Fruit fly (Drosophila melanogaster) whole organism, embryonic: ENCODE results near the gene Pgant8.

Source experiments
- Ada2b ChIP-seq: fragments of 200-800 bp; sonication (Bioruptor generic); IDR thresholded peaks from 2 replicates; pipeline ENCODE4 v1.3.6; 2022; ENCODE audit warnings: missing biosample characterization, missing genetic modification characterization
- CG10274 ChIP-seq: fragments of 200-800 bp; sonication (Bioruptor generic); optimal IDR thresholded peaks from 3 replicates; lab custom pipeline; 2017; ENCODE audit warnings: missing biosample characterization, mild to moderate bottlenecking, missing genetic modification characterization
- CG10366 ChIP-seq: fragments of 200-800 bp; sonication (Bioruptor generic); IDR thresholded peaks from 2 replicates; pipeline ENCODE4 v1.3.6; 2022; ENCODE audit warnings: missing biosample characterization, missing genetic modification characterization
- CG10543 ChIP-seq: fragments of 200-800 bp; sonication (Bioruptor generic); optimal IDR thresholded peaks from 3 replicates; lab custom pipeline; 2017; ENCODE audit warnings: missing biosample characterization, mild to moderate bottlenecking, missing genetic modification characterization, moderate library complexity
- CG10979 ChIP-seq: fragments of 200-800 bp; sonication (Bioruptor generic); optimal IDR thresholded peaks from 2 replicates; lab custom pipeline; 2018; ENCODE audit warnings: missing biosample characterization, mild to moderate bottlenecking, missing genetic modification characterization, moderate library complexity
- CG11085 ChIP-seq: fragments of 200-800 bp; sonication (Bioruptor generic); IDR thresholded peaks from 2 replicates; pipeline ENCODE4 v1.3.6; 2022; ENCODE audit warnings: missing biosample characterization, missing genetic modification characterization
- CG12391 ChIP-seq: fragments of 200-800 bp; sonication (Bioruptor generic); optimal IDR thresholded peaks from 3 replicates; lab custom pipeline; 2018; ENCODE audit warnings: missing biosample characterization, mild to moderate bottlenecking, missing genetic modification characterization, moderate library complexity
- CG12942 ChIP-seq: fragments of 200-800 bp; sonication (Bioruptor generic); optimal IDR thresholded peaks from 3 replicates; lab custom pipeline; 2016; ENCODE audit warnings: missing biosample characterization, missing genetic modification characterization
- CG13894 ChIP-seq: fragments of 200-800 bp; sonication (Bioruptor generic); optimal IDR thresholded peaks from 3 replicates; lab custom pipeline; 2018; ENCODE audit warnings: missing biosample characterization, mild to moderate bottlenecking, missing genetic modification characterization, moderate library complexity
- CG15269 ChIP-seq: fragments of 200-800 bp; sonication (Bioruptor generic); optimal IDR thresholded peaks from 2 replicates; lab custom pipeline; 2018; ENCODE audit warnings: missing biosample characterization, mild to moderate bottlenecking, missing genetic modification characterization, moderate library complexity
- CG1529 ChIP-seq: fragments of 200-800 bp; sonication (Bioruptor generic); optimal IDR thresholded peaks from 3 replicates; lab custom pipeline; 2018; ENCODE audit warnings: missing biosample characterization, missing genetic modification characterization
- CG17361 ChIP-seq: fragments of 200-800 bp; sonication (Bioruptor generic); IDR thresholded peaks from 3 replicates; pipeline ENCODE4 v1.3.6; 2022; ENCODE audit warnings: missing biosample characterization, missing genetic modification characterization
- CG17829 ChIP-seq: fragments of 200-800 bp; optimal IDR thresholded peaks from 2 replicates; lab custom pipeline; 2019; ENCODE audit warnings: missing biosample characterization, mild to moderate bottlenecking, missing genetic modification characterization, moderate library complexity
- CG18262 ChIP-seq: fragments of 200-800 bp; optimal IDR thresholded peaks from 3 replicates; lab custom pipeline; 2019; ENCODE audit warnings: missing biosample characterization, mild to moderate bottlenecking, missing genetic modification characterization, moderate library complexity
- CG18764 ChIP-seq: fragments of 200-800 bp; sonication (Bioruptor generic); optimal IDR thresholded peaks from 3 replicates; lab custom pipeline; 2016; ENCODE audit warnings: missing biosample characterization, missing genetic modification characterization
- CG2120 ChIP-seq: fragments of 200-800 bp; sonication (Bioruptor generic); optimal IDR thresholded peaks from 3 replicates; lab custom pipeline; 2016; ENCODE audit warnings: missing biosample characterization, missing genetic modification characterization
- CG33557 ChIP-seq: fragments of 200-800 bp; sonication (Bioruptor generic); optimal IDR thresholded peaks from 2 replicates; lab custom pipeline; 2019; ENCODE audit warnings: missing biosample characterization, mild to moderate bottlenecking, missing genetic modification characterization, moderate library complexity
- CG3407 ChIP-seq: fragments of 200-800 bp; sonication (Bioruptor generic); optimal IDR thresholded peaks from 2 replicates; lab custom pipeline; 2018; ENCODE audit warnings: missing biosample characterization, mild to moderate bottlenecking, missing genetic modification characterization
- CG3726 ChIP-seq: fragments of 200-800 bp; sonication (Bioruptor generic); IDR thresholded peaks from 3 replicates; pipeline ENCODE4, ENCODE4 v1.3.6; 2022; ENCODE audit warnings: missing biosample characterization, missing genetic modification characterization
- CG6175 ChIP-seq: fragments of 200-800 bp; sonication (Bioruptor generic); IDR thresholded peaks from 3 replicates; pipeline ENCODE4 v1.3.6; 2022; ENCODE audit warnings: missing biosample characterization, missing genetic modification characterization
- CG6765 ChIP-seq: fragments of 200-800 bp; sonication (Bioruptor generic); optimal IDR thresholded peaks from 3 replicates; lab custom pipeline; 2017; ENCODE audit warnings: missing biosample characterization, mild to moderate bottlenecking, missing genetic modification characterization
- CG7963 ChIP-seq: fragments of 200-800 bp; sonication (Bioruptor generic); IDR thresholded peaks from 3 replicates; pipeline ENCODE4 v1.3.6; 2022; ENCODE audit warnings: missing biosample characterization, missing genetic modification characterization; ENCODE audit not compliant: partially characterized antibody
- CG8290 ChIP-seq, 3 experiments: fragments of 200-800 bp; sonication (Bioruptor generic); optimal IDR thresholded peaks; 2 replicates each; lab custom pipeline; 2016 to 2019; ENCODE audit warnings: missing biosample characterization in 3 of 3, missing genetic modification characterization in 3 of 3, mild to moderate bottlenecking in 2 of 3, moderate library complexity in 1 of 3
- D ChIP-seq, 2 experiments: fragments of 200-800 bp in 1 of 2; fragments of >200 bp in 1 of 2; sonication (Bioruptor generic) in 1 of 2; optimal IDR thresholded peaks; 2 replicates in 1 of 2; 3 replicates in 1 of 2; lab custom pipeline; 2017; ENCODE audit warnings: mild to moderate bottlenecking in 1 of 2, missing biosample characterization in 1 of 2, missing genetic modification characterization in 1 of 2, missing genetic modification reagents in 1 of 2
- Dbx ChIP-seq: fragments of 200-800 bp; sonication (Bioruptor generic); IDR thresholded peaks from 3 replicates; pipeline ENCODE4 v1.3.6; 2022; ENCODE audit warnings: missing biosample characterization, missing genetic modification characterization
- Doc2 ChIP-seq: fragments of 200-800 bp; sonication (Bioruptor generic); IDR thresholded peaks from 2 replicates; pipeline ENCODE4 v1.3.6; 2022; ENCODE audit warnings: missing biosample characterization, missing genetic modification characterization
- HLH54F ChIP-seq: fragments of 200-800 bp; sonication (Bioruptor generic); optimal IDR thresholded peaks from 3 replicates; lab custom pipeline; 2016; ENCODE audit warnings: missing biosample characterization, missing genetic modification characterization
- HmgD ChIP-seq: fragments of 200-800 bp; sonication (Bioruptor generic); optimal IDR thresholded peaks from 3 replicates; lab custom pipeline; 2016; ENCODE audit warnings: missing biosample characterization, missing genetic modification characterization
- Hr78 ChIP-seq, 2 experiments: fragments of 200-800 bp in 1 of 2; fragments of >200 bp in 1 of 2; sonication (Bioruptor generic) in 1 of 2; optimal IDR thresholded peaks; 2 replicates each; lab custom pipeline; 2017 to 2019; ENCODE audit warnings: missing biosample characterization in 2 of 2, missing genetic modification characterization in 2 of 2, mild to moderate bottlenecking in 1 of 2, moderate library complexity in 1 of 2
- MBD-R2 ChIP-seq: fragments of 200-800 bp; sonication (Bioruptor generic); IDR thresholded peaks from 2 replicates; pipeline ENCODE4 v1.3.6; 2022; ENCODE audit warnings: missing biosample characterization, missing genetic modification characterization
- Mad ChIP-seq: fragments of 200-800 bp; sonication (Bioruptor generic); optimal IDR thresholded peaks from 2 replicates; lab custom pipeline; 2016; ENCODE audit warnings: missing biosample characterization, missing genetic modification characterization
- NC2α ChIP-seq: fragments of 200-800 bp; sonication (Bioruptor generic); optimal IDR thresholded peaks from 2 replicates; lab custom pipeline; 2016; ENCODE audit warnings: missing biosample characterization, missing genetic modification characterization
- Nf-YC ChIP-seq: fragments of 200-800 bp; optimal IDR thresholded peaks from 3 replicates; lab custom pipeline; 2019; ENCODE audit warnings: missing biosample characterization, mild to moderate bottlenecking, missing genetic modification characterization, moderate library complexity
- Ssrp ChIP-seq: fragments of 200-800 bp; sonication (Bioruptor generic); optimal IDR thresholded peaks from 2 replicates; lab custom pipeline; 2018; ENCODE audit warnings: missing biosample characterization, mild to moderate bottlenecking, missing genetic modification characterization, moderate library complexity
- Stat92E ChIP-seq, 3 experiments: fragments of >200 bp in 2 of 3; fragments of 200-800 bp in 1 of 3; sonication (Bioruptor generic) in 1 of 3; optimal IDR thresholded peaks; 2 replicates each; lab custom pipeline; 2017 to 2019; ENCODE audit warnings: missing biosample characterization in 3 of 3, missing genetic modification characterization in 3 of 3, mild to moderate bottlenecking in 1 of 3, moderate library complexity in 1 of 3
- Trl ChIP-seq, 3 experiments: fragments of >200 bp in 2 of 3; fragments of 200-800 bp in 1 of 3; sonication (Bioruptor generic) in 1 of 3; optimal IDR thresholded peaks; 2 replicates in 1 of 3; 3 replicates in 2 of 3; lab custom pipeline; 2016 to 2017; ENCODE audit warnings: missing biosample characterization in 1 of 3, missing genetic modification characterization in 1 of 3
- bbx ChIP-seq: fragments of 200-800 bp; sonication (Bioruptor generic); IDR thresholded peaks from 2 replicates; pipeline ENCODE4 v1.3.6; 2022; ENCODE audit warnings: missing biosample characterization, missing genetic modification characterization; ENCODE audit not compliant: partially characterized antibody
- btn ChIP-seq: fragments of 200-800 bp; sonication (Bioruptor generic); optimal IDR thresholded peaks from 2 replicates; lab custom pipeline; 2016; ENCODE audit warnings: missing biosample characterization, missing genetic modification characterization
- ci ChIP-seq: fragments of 200-800 bp; sonication (Bioruptor generic); IDR thresholded peaks from 3 replicates; pipeline ENCODE4 v1.3.6; 2022; ENCODE audit warnings: missing biosample characterization, missing genetic modification characterization
- gsb ChIP-seq: fragments of 200-800 bp; sonication (Bioruptor generic); IDR thresholded peaks from 2 replicates; pipeline ENCODE4 v1.3.6; 2022; ENCODE audit warnings: missing biosample characterization, missing genetic modification characterization
- kah ChIP-seq: fragments of 200-800 bp; sonication (Bioruptor generic); optimal IDR thresholded peaks from 2 replicates; lab custom pipeline; 2018; ENCODE audit warnings: missing biosample characterization, mild to moderate bottlenecking, missing genetic modification characterization
- lilli ChIP-seq: fragments of 200-800 bp; sonication (Bioruptor generic); optimal IDR thresholded peaks from 3 replicates; lab custom pipeline; 2016; ENCODE audit warnings: missing biosample characterization, missing genetic modification characterization
- sd ChIP-seq: fragments of 200-800 bp; sonication (Bioruptor generic); optimal IDR thresholded peaks from 3 replicates; lab custom pipeline; 2018; ENCODE audit warnings: missing biosample characterization, mild to moderate bottlenecking, missing genetic modification characterization, moderate library complexity
- sens ChIP-seq: fragments of 200-800 bp; sonication (Bioruptor generic); peaks from one replicate; lab custom pipeline; 2016; ENCODE audit warnings: missing biosample characterization, missing genetic modification characterization
- slbo ChIP-seq: fragments of 200-800 bp; sonication (Bioruptor generic); IDR thresholded peaks from 2 replicates; pipeline ENCODE4 v1.3.6; 2022; ENCODE audit warnings: missing biosample characterization, missing genetic modification characterization
- tna ChIP-seq: fragments of 200-800 bp; sonication (Bioruptor generic); IDR thresholded peaks from 2 replicates; pipeline ENCODE4 v1.3.6; 2022; ENCODE audit warnings: missing biosample characterization, missing genetic modification characterization; ENCODE audit not compliant: partially characterized antibody
- trh ChIP-seq: fragments of 200-800 bp; sonication (Bioruptor generic); optimal IDR thresholded peaks from 2 replicates; lab custom pipeline; 2016; ENCODE audit warnings: missing biosample characterization, missing genetic modification characterization
- zf30C ChIP-seq: fragments of 200-800 bp; sonication (Bioruptor generic); optimal IDR thresholded peaks from 3 replicates; lab custom pipeline; 2018; ENCODE audit warnings: missing biosample characterization, mild to moderate bottlenecking, missing genetic modification characterization

The Pgant8 gene

dm6 chr3L:15728195-15728594, 44.5 kb downstream of the Pgant8 start, which contains the start of gene comm (continued):
- TF ChIP-seq Ssrp (no peak), Stat92E (GFP tag; optimal IDR thresholded peaks at IDR 0.05; lab: Kevin White, UChicago) (peak in 1 of 3 experiments; percentile 14), CG12942 (GFP tag; lab: Kevin White, UChicago) (no peak), Hr78 (GFP tag; optimal IDR thresholded peaks at IDR 0.05; lab: Kevin White, UChicago) (peak in 1 of 2 experiments; percentile 88), Ada2b (GFP tag; lab: Robert Waterston, UW) (no peak), MBD-R2 (GFP tag; lab: Robert Waterston, UW) (0 out of 2 replicates have a peak, but pooled peaks have one; percentile 16), CG10979 (tag; lab: Kevin White, UChicago) (peak; percentile 31), trh (no peak), HLH54F (GFP tag; lab: Kevin White, UChicago) (no peak), sd (tag; lab: Kevin White, UChicago) (peak; percentile 26), CG10543 (GFP tag; lab: Kevin White, UChicago) (peak; percentile 7), CG8290 (GFP tag; optimal IDR thresholded peaks at IDR 0.05; lab: Kevin White, UChicago) (no peak), CG8290 (tag; optimal IDR thresholded peaks at IDR 0.05; lab: Kevin White, UChicago) (peak in 1 of 2 experiments; percentile 60), bbx (GFP tag; lab: Robert Waterston, UW) (peak; percentile 78), CG12391 (tag; lab: Kevin White, UChicago) (peak; percentile 10), CG2120 (GFP tag; lab: Kevin White, UChicago) (peak; percentile 6), CG7963 (peak; percentile 40; the same call in 1 of the 3 replicates), ci (GFP tag; lab: Robert Waterston, UW) (peak; percentile 72; the same call in 1 of the 3 replicates), CG3726 (GFP tag; lab: Robert Waterston, UW) (no peak; the same call in 2 of the 3 replicates), Mad (GFP tag; lab: Kevin White, UChicago) (peak; percentile 4), CG1529 (no peak), Nf-YC (tag; lab: Kevin White, UChicago) (peak; percentile 17), CG10366 (no peak), HmgD (peak; percentile 39), tna (GFP tag; lab: Robert Waterston, UW) (peak; percentile 71; the same call in 1 of the 2 replicates), lilli (peak; percentile 12), CG15269 (tag; lab: Kevin White, UChicago) (peak; percentile 38), CG11085 (no peak), CG33557 (GFP tag; lab: Kevin White, UChicago) (peak; percentile 38), kah (GFP tag; lab: Kevin White, UChicago) (peak; percentile 45), NC2α (GFP tag; lab: Kevin White, UChicago) (peak; percentile 1), Trl (optimal IDR thresholded peaks at IDR 0.05; lab: Kevin White, UChicago) (peak; percentile 60 to 70), Trl (GFP tag; optimal IDR thresholded peaks at IDR 0.05; lab: Kevin White, UChicago) (peak; percentile 38), CG18262 (tag; lab: Kevin White, UChicago) (peak; percentile 25), CG17829 (peak; percentile 91), gsb (no peak), D (optimal IDR thresholded peaks at IDR 0.05; lab: Kevin White, UChicago) (no peak), D (GFP tag; optimal IDR thresholded peaks at IDR 0.05; lab: Kevin White, UChicago) (no peak), slbo (GFP tag; lab: Robert Waterston, UW) (0 out of 2 replicates have a peak, but pooled peaks have one; percentile 30), CG17361 (GFP tag; lab: Robert Waterston, UW) (no peak), zf30C (GFP tag; lab: Kevin White, UChicago) (peak; percentile 55), CG3407 (GFP tag; lab: Kevin White, UChicago) (no peak), CG13894 (tag; lab: Kevin White, UChicago) (peak; percentile 69), Dbx (GFP tag; lab: Robert Waterston, UW) (peak; percentile 31; the same call in 1 of the 3 replicates), Doc2 (GFP tag; lab: Robert Waterston, UW) (no peak), CG10274 (GFP tag; lab: Kevin White, UChicago) (no peak), CG6175 (GFP tag; lab: Robert Waterston, UW) (0 out of 3 replicates have a peak, but pooled peaks have one; percentile 36), sens (peak; percentile 87), btn (GFP tag; lab: Kevin White, UChicago) (peak; percentile 2), CG18764 (peak; percentile 6), CG6765 (GFP tag; lab: Kevin White, UChicago) (peak; percentile 19)
